Worm (Caenorhabditis elegans): ENCODE measurements around the gene F38B6.7.

- TF ChIP-seq lin-35 (GFP tag; optimal IDR thresholded peaks at IDR 0.05): no peak
- TF ChIP-seq tlp-1 (tag; optimal IDR thresholded peaks at IDR 0.05): no peak
- TF ChIP-seq irx-1 (tag; optimal IDR thresholded peaks at IDR 0.05): no peak
- no peak for TF ChIP-seq elt-2 (tag; optimal IDR thresholded peaks at IDR 0.05)
- TF ChIP-seq unc-130 (tag; optimal IDR thresholded peaks at IDR 0.05): no peak
- no peak for TF ChIP-seq nhr-12 (tag; optimal IDR thresholded peaks at IDR 0.05)
- no peak for TF ChIP-seq ceh-82 (tag; optimal IDR thresholded peaks at IDR 0.05)
- no peak for TF ChIP-seq jun-1 (tag; optimal IDR thresholded peaks at IDR 0.05)
- TF ChIP-seq nhr-237 (tag; optimal IDR thresholded peaks at IDR 0.05): no peak
- no peak for TF ChIP-seq nhr-76 (tag; optimal IDR thresholded peaks at IDR 0.05)
- no peak for TF ChIP-seq elt-3 (tag; optimal IDR thresholded peaks at IDR 0.05)
- no peak for TF ChIP-seq dpl-1 (GFP tag; optimal IDR thresholded peaks at IDR 0.05)
- TF ChIP-seq snpc-4 (tag; optimal IDR thresholded peaks at IDR 0.05): no peak
- no peak for TF ChIP-seq unc-30 (tag; optimal IDR thresholded peaks at IDR 0.05)
Observed at ce11 chrX:6672519-6672918, 25.6 kb downstream of the F38B6.7 start, which contains the start of gene col-172.
